Worm (Caenorhabditis elegans) whole organism, young adult: ENCODE measurements around the gene F23F1.4.

Experiments used
- F10E7.11 ChIP-seq: sonication (generic microtip); optimal IDR thresholded peaks from 2 replicates; lab custom pipeline; 2017; ENCODE audit warnings: mild to moderate bottlenecking, missing genetic modification characterization, moderate library complexity, missing compliant biosample characterization
- F22D6.2 ChIP-seq: sonication (generic microtip); optimal IDR thresholded peaks from 2 replicates; lab custom pipeline; 2016; ENCODE audit warnings: mild to moderate bottlenecking, missing genetic modification characterization, missing compliant biosample characterization
- K11D2.4 ChIP-seq: fragments of 200-800 bp; sonication (Bioruptor generic); IDR thresholded peaks from 2 replicates; pipeline ENCODE4 v1.3.6; 2022; ENCODE audit warnings: missing genetic modification reagents, missing genetic modification characterization, missing compliant biosample characterization
- Y53F4B.3 ChIP-seq: fragments of 200-800 bp; sonication (Bioruptor generic); IDR thresholded peaks from 2 replicates; pipeline ENCODE4 v1.3.6; 2022; ENCODE audit warnings: missing genetic modification reagents, missing genetic modification characterization, missing compliant biosample characterization
- ZK185.1 ChIP-seq: sonication (generic microtip); optimal IDR thresholded peaks from 2 replicates; lab custom pipeline; 2016; ENCODE audit warnings: mild to moderate bottlenecking, missing genetic modification characterization, missing compliant biosample characterization; ENCODE audit not compliant: poor library complexity, severe bottlenecking
- aptf-3 ChIP-seq: fragments of 200-800 bp; sonication (Bioruptor generic); IDR thresholded peaks from 2 replicates; pipeline ENCODE4 v1.3.6; 2022; ENCODE audit warnings: missing genetic modification characterization, missing compliant biosample characterization
- attf-3 ChIP-seq: fragments of 200-800 bp; sonication (Bioruptor generic); conservative IDR thresholded peaks from 2 replicates; pipeline ENCODE4 v1.3.6; 2022; ENCODE audit warnings: missing genetic modification reagents, missing genetic modification characterization, missing compliant biosample characterization
- bed-1 ChIP-seq: fragments of 200-800 bp; sonication (Bioruptor generic); IDR thresholded peaks from 2 replicates; pipeline ENCODE4 v1.3.6; 2022; ENCODE audit warnings: missing genetic modification reagents, missing genetic modification characterization, missing compliant biosample characterization
- cebp-1 ChIP-seq, 2 experiments: fragments of 200-800 bp in 1 of 2; sonication (Bioruptor generic) in 1 of 2; sonication (generic microtip) in 1 of 2; IDR thresholded peaks in 1 of 2; optimal IDR thresholded peaks in 1 of 2; 2 replicates each; pipeline versions ENCODE4 v1.3.6 to Lab custom; 2017 to 2022; ENCODE audit warnings: missing compliant biosample characterization in 2 of 2, missing genetic modification characterization in 2 of 2, mild to moderate bottlenecking in 1 of 2, missing genetic modification reagents in 1 of 2, moderate library complexity in 1 of 2
- ceh-27 ChIP-seq: fragments of 200-800 bp; sonication (Bioruptor generic); optimal IDR thresholded peaks from 2 replicates; lab custom pipeline; 2018; ENCODE audit warnings: mild to moderate bottlenecking, missing genetic modification characterization, moderate library complexity, missing compliant biosample characterization
- ceh-40 ChIP-seq: fragments of 200-800 bp; sonication (Bioruptor generic); IDR thresholded peaks from 2 replicates; pipeline ENCODE4 v1.3.6; 2022; ENCODE audit warnings: missing genetic modification characterization, missing compliant biosample characterization
- die-1 ChIP-seq: sonication (generic microtip); optimal IDR thresholded peaks from 2 replicates; lab custom pipeline; 2016; ENCODE audit warnings: missing genotype, mild to moderate bottlenecking, missing genetic modification characterization, missing compliant biosample characterization
- dox-1 ChIP-seq: fragments of 200-800 bp; sonication (Bioruptor generic); IDR thresholded peaks from 2 replicates; pipeline ENCODE4 v1.3.6; 2022; ENCODE audit warnings: missing genetic modification reagents, missing genetic modification characterization, missing compliant biosample characterization
- egl-18 ChIP-seq: fragments of 200-800 bp; sonication (Bioruptor generic); IDR thresholded peaks from 2 replicates; pipeline ENCODE4 v1.3.6; 2022; ENCODE audit warnings: missing genetic modification reagents, missing genetic modification characterization, missing compliant biosample characterization
- egrh-3 ChIP-seq: fragments of 200-800 bp; sonication (Bioruptor generic); IDR thresholded peaks from 2 replicates; pipeline ENCODE4 v1.3.6; 2022; ENCODE audit warnings: missing genetic modification reagents, missing genetic modification characterization, missing compliant biosample characterization
- ekl-4 ChIP-seq: fragments of 200-800 bp; sonication (Bioruptor generic); IDR thresholded peaks from 2 replicates; pipeline ENCODE4 v1.3.6; 2022; ENCODE audit warnings: missing genetic modification reagents, missing genetic modification characterization, missing compliant biosample characterization
- ets-4 ChIP-seq: fragments of 200-800 bp; sonication (Bioruptor generic); optimal IDR thresholded peaks from 2 replicates; lab custom pipeline; 2018; ENCODE audit warnings: mild to moderate bottlenecking, missing genetic modification characterization, missing compliant biosample characterization
- hmg-1.2 ChIP-seq: fragments of 200-800 bp; sonication (Bioruptor generic); IDR thresholded peaks from 2 replicates; pipeline ENCODE4 v1.3.6; 2022; ENCODE audit warnings: missing genetic modification reagents, missing genetic modification characterization, missing compliant biosample characterization
- hsf-1 ChIP-seq: fragments of 200-800 bp; sonication (Bioruptor generic); IDR thresholded peaks from 2 replicates; pipeline ENCODE4 v1.3.6; 2022; ENCODE audit warnings: missing genetic modification reagents, missing genetic modification characterization, missing compliant biosample characterization
- lag-1 ChIP-seq: fragments of 200-800 bp; sonication (Bioruptor generic); IDR thresholded peaks from 2 replicates; pipeline ENCODE4 v1.3.6; 2022; ENCODE audit warnings: missing genetic modification reagents, missing genetic modification characterization, missing compliant biosample characterization
- let-607 ChIP-seq, 2 experiments: fragments of 200-800 bp in 1 of 2; sonication (Bioruptor generic) in 1 of 2; sonication (generic microtip) in 1 of 2; optimal IDR thresholded peaks; 2 replicates each; lab custom pipeline; 2016 to 2018; ENCODE audit warnings: mild to moderate bottlenecking in 2 of 2, missing compliant biosample characterization in 2 of 2, missing genetic modification characterization in 2 of 2, moderate library complexity in 2 of 2, missing genotype in 1 of 2
- lin-26 ChIP-seq: fragments of 200-800 bp; sonication (Bioruptor generic); IDR thresholded peaks from 2 replicates; pipeline ENCODE4 v1.3.6; 2022; ENCODE audit warnings: missing genetic modification reagents, missing genetic modification characterization, missing compliant biosample characterization
- lin-40 ChIP-seq: sonication (generic microtip); optimal IDR thresholded peaks from 2 replicates; lab custom pipeline; 2016; ENCODE audit warnings: missing genetic modification characterization, mild to moderate bottlenecking, missing compliant biosample characterization, missing genotype, missing genetic modification reagents
- lin-54 ChIP-seq: fragments of 200-800 bp; sonication (Bioruptor generic); optimal IDR thresholded peaks from 2 replicates; lab custom pipeline; 2018; ENCODE audit warnings: mild to moderate bottlenecking, missing genetic modification characterization, missing compliant biosample characterization
- lir-1 ChIP-seq: fragments of 200-800 bp; sonication (Bioruptor generic); conservative IDR thresholded peaks from 2 replicates; pipeline ENCODE4 v1.3.6; 2022; ENCODE audit warnings: missing genetic modification reagents, missing genetic modification characterization, missing compliant biosample characterization
- madf-10 ChIP-seq: sonication (generic microtip); optimal IDR thresholded peaks from 2 replicates; lab custom pipeline; 2016; ENCODE audit warnings: mild to moderate bottlenecking, missing genetic modification characterization, missing compliant biosample characterization
- mcd-1 ChIP-seq: fragments of 200-800 bp; sonication (Bioruptor generic); IDR thresholded peaks from 2 replicates; pipeline ENCODE4 v1.3.6; 2022; ENCODE audit warnings: missing genetic modification reagents, missing genetic modification characterization, missing compliant biosample characterization
- mel-28 ChIP-seq: sonication (generic microtip); optimal IDR thresholded peaks from 2 replicates; lab custom pipeline; 2016; ENCODE audit warnings: borderline replicate concordance, mild to moderate bottlenecking, missing genetic modification characterization, missing compliant biosample characterization
- mxl-1 ChIP-seq: sonication (generic microtip); optimal IDR thresholded peaks from 2 replicates; lab custom pipeline; 2016; ENCODE audit warnings: missing genetic modification characterization, missing compliant biosample characterization
- nhr-179 ChIP-seq: sonication (generic microtip); optimal IDR thresholded peaks from 2 replicates; lab custom pipeline; 2016; ENCODE audit warnings: mild to moderate bottlenecking, missing genetic modification characterization, missing compliant biosample characterization
- nhr-27 ChIP-seq: fragments of 200-800 bp; sonication (Bioruptor generic); optimal IDR thresholded peaks from 2 replicates; lab custom pipeline; 2018; ENCODE audit warnings: mild to moderate bottlenecking, missing genetic modification characterization, moderate library complexity, missing compliant biosample characterization
- nhr-90 ChIP-seq: sonication (generic microtip); optimal IDR thresholded peaks from 2 replicates; lab custom pipeline; 2016; ENCODE audit warnings: missing genotype, mild to moderate bottlenecking, missing genetic modification characterization, missing compliant biosample characterization
- pha-4 ChIP-seq: fragments of 150-350 bp; sonication (generic microtip); optimal IDR thresholded peaks from 2 replicates; lab custom pipeline; 2014; ENCODE audit warnings: missing biosample characterization, missing genetic modification reagents, missing genetic modification characterization
- repo-1 ChIP-seq: sonication (generic microtip); optimal IDR thresholded peaks from 2 replicates; lab custom pipeline; 2017; ENCODE audit warnings: mild to moderate bottlenecking, missing genetic modification characterization, missing compliant biosample characterization
- snpc-4 ChIP-seq, 5 experiments: fragments of 150-350 bp in 1 of 5; sonication (generic microtip) in 4 of 5; optimal IDR thresholded peaks; 2 replicates each; lab custom pipeline; 2014 to 2018; ENCODE audit warnings: missing genetic modification characterization in 5 of 5, missing biosample characterization in 3 of 5, antibody characterized with exemption in 2 of 5, mild to moderate bottlenecking in 2 of 5, missing compliant biosample characterization in 2 of 5, missing genotype in 2 of 5, moderate library complexity in 2 of 5, missing genetic modification reagents in 1 of 5
- somi-1 ChIP-seq: fragments of 200-800 bp; sonication (Bioruptor generic); optimal IDR thresholded peaks from 2 replicates; lab custom pipeline; 2018; ENCODE audit warnings: mild to moderate bottlenecking, missing genetic modification characterization, missing compliant biosample characterization
- tbp1 ChIP-seq: fragments of 200-800 bp; sonication (Bioruptor generic); optimal IDR thresholded peaks from 2 replicates; lab custom pipeline; 2018; ENCODE audit warnings: mild to moderate bottlenecking, missing genetic modification characterization, missing compliant biosample characterization
- tlf-1 ChIP-seq: fragments of 200-800 bp; sonication (Bioruptor generic); optimal IDR thresholded peaks from 2 replicates; lab custom pipeline; 2018; ENCODE audit warnings: mild to moderate bottlenecking, missing genetic modification characterization, missing compliant biosample characterization
- zfh-2 ChIP-seq: fragments of 200-800 bp; sonication (Bioruptor generic); conservative IDR thresholded peaks from 2 replicates; pipeline ENCODE4 v1.3.6; 2022; ENCODE audit warnings: missing genetic modification reagents, missing genetic modification characterization, missing compliant biosample characterization
- ztf-25 ChIP-seq: fragments of 200-800 bp; sonication (Bioruptor generic); IDR thresholded peaks from 2 replicates; pipeline ENCODE4 v1.3.6; 2022; ENCODE audit warnings: missing genetic modification reagents, missing genetic modification characterization, missing compliant biosample characterization

F23F1.4 gene

ce11 chrII:24559-24998 is 3.6 kb downstream of the F23F1.4 start, which contains the start of gene enee-1 (continued):
- TF ChIP-seq mcd-1 (GFP tag; lab: Robert Waterston, UW) (peak; percentile 81), snpc-4 (GFP tag; optimal IDR thresholded peaks at IDR 0.05; lab: Kevin White, UChicago) (no peak), snpc-4 (tag; optimal IDR thresholded peaks at IDR 0.05; lab: Kevin White, UChicago) (peak in 3 of 4 experiments; percentile 17 to 40 (median 24)), ztf-25 (GFP tag; lab: Robert Waterston, UW) (no peak), cebp-1 (GFP tag; IDR thresholded peaks at IDR 0.05; lab: Robert Waterston, UW) (no peak), cebp-1 (tag; optimal IDR thresholded peaks at IDR 0.05; lab: Kevin White, UChicago) (peak; percentile 60), tbp1 (GFP tag; lab: Kevin White, UChicago) (peak; percentile 19), hmg-1.2 (GFP tag; lab: Robert Waterston, UW) (no peak; the same call in 1 of the 2 replicates), mel-28 (no peak), nhr-27 (tag; lab: Kevin White, UChicago) (no peak), ceh-40 (GFP tag; lab: Robert Waterston, UW) (no peak), repo-1 (tag; lab: Kevin White, UChicago) (peak; percentile 53), F10E7.11 (tag; lab: Kevin White, UChicago) (no peak), Y53F4B.3 (GFP tag; lab: Robert Waterston, UW) (no peak), lin-54 (peak; percentile 90), pha-4 (tag; lab: Kevin White, UChicago) (no peak), lin-40 (tag; lab: Kevin White, UChicago) (peak; percentile 82), K11D2.4 (no peak), nhr-90 (tag; lab: Kevin White, UChicago) (no peak), lin-26 (GFP tag; lab: Robert Waterston, UW) (no peak), lir-1 (GFP tag; lab: Robert Waterston, UW) (peak; percentile 17; the same call in 1 of the 2 replicates), let-607 (tag; optimal IDR thresholded peaks at IDR 0.05; lab: Kevin White, UChicago) (peak in 1 of 2 experiments; percentile 15), ZK185.1 (tag; lab: Kevin White, UChicago) (peak; percentile 2), ekl-4 (GFP tag; lab: Robert Waterston, UW) (0 out of 2 replicates have a peak, but pooled peaks have one; percentile 51), ceh-27 (GFP tag; lab: Kevin White, UChicago) (no peak), somi-1 (GFP tag; lab: Kevin White, UChicago) (no peak), mxl-1 (tag; lab: Kevin White, UChicago) (no peak), madf-10 (peak; percentile 19), egl-18 (GFP tag; lab: Robert Waterston, UW) (no peak), die-1 (no peak), ets-4 (GFP tag; lab: Kevin White, UChicago) (no peak)

ce11 chrII:23739-24138 is 4.5 kb downstream of the F23F1.4 start:
- peak; percentile 68 for TF ChIP-seq zfh-2 (GFP tag; lab: Robert Waterston, UW)
- TF ChIP-seq hsf-1 (GFP tag; lab: Robert Waterston, UW) = 0 out of 2 replicates have a peak, but pooled peaks have one; percentile 13
- 0 out of 2 replicates have a peak, but pooled peaks have one; percentile 12 for TF ChIP-seq dox-1
- TF ChIP-seq tlf-1 (GFP tag; lab: Kevin White, UChicago) = no peak
- no peak for TF ChIP-seq K11D2.4
- no peak for TF ChIP-seq ets-4 (GFP tag; lab: Kevin White, UChicago)
- TF ChIP-seq aptf-3 (GFP tag; lab: Robert Waterston, UW) = no peak
- TF ChIP-seq F22D6.2 (tag; lab: Kevin White, UChicago) = no peak
- no peak for TF ChIP-seq nhr-179 (tag; lab: Kevin White, UChicago)
- no peak for TF ChIP-seq egrh-3 (GFP tag; lab: Robert Waterston, UW)
- no peak for TF ChIP-seq attf-3 (GFP tag; lab: Robert Waterston, UW)
- TF ChIP-seq bed-1 (GFP tag; lab: Robert Waterston, UW) = no peak
- TF ChIP-seq lag-1 = no peak
